Fruit fly (Drosophila melanogaster) whole organism, embryonic: ENCODE measurements around the gene gro.

ENCODE experiments used
- Ada2b ChIP-seq: fragments of 200-800 bp; sonication (Bioruptor generic); IDR thresholded peaks from 2 replicates; pipeline ENCODE4 v1.3.6; 2022; ENCODE audit warnings: missing biosample characterization, missing genetic modification characterization
- Asciz ChIP-seq: fragments of 200-800 bp; sonication (Bioruptor generic); optimal IDR thresholded peaks from 2 replicates; lab custom pipeline; 2017; ENCODE audit warnings: missing biosample characterization, mild to moderate bottlenecking, missing genetic modification characterization, missing genetic modification reagents
- CG10274 ChIP-seq: fragments of 200-800 bp; sonication (Bioruptor generic); optimal IDR thresholded peaks from 3 replicates; lab custom pipeline; 2017; ENCODE audit warnings: missing biosample characterization, mild to moderate bottlenecking, missing genetic modification characterization
- CG11723 ChIP-seq: fragments of 200-800 bp; sonication (Bioruptor generic); optimal IDR thresholded peaks from 2 replicates; lab custom pipeline; 2017; ENCODE audit warnings: missing biosample characterization, mild to moderate bottlenecking, missing genetic modification characterization
- CG12236 ChIP-seq: fragments of 200-800 bp; sonication (Bioruptor generic); optimal IDR thresholded peaks from 2 replicates; lab custom pipeline; 2016; ENCODE audit warnings: missing biosample characterization, missing genetic modification characterization
- CG12744 ChIP-seq: fragments of 200-800 bp; sonication (Bioruptor generic); optimal IDR thresholded peaks from 2 replicates; lab custom pipeline; 2016; ENCODE audit warnings: missing biosample characterization, missing genetic modification characterization
- CG13123 ChIP-seq: fragments of 200-800 bp; sonication (Bioruptor generic); optimal IDR thresholded peaks from 2 replicates; lab custom pipeline; 2016; ENCODE audit warnings: missing biosample characterization, missing genetic modification characterization
- CG13424 ChIP-seq: fragments of 200-800 bp; sonication (Bioruptor generic); optimal IDR thresholded peaks from 2 replicates; lab custom pipeline; 2019; ENCODE audit warnings: missing biosample characterization, mild to moderate bottlenecking, missing genetic modification characterization, moderate library complexity
- CG15011 ChIP-seq: fragments of 200-800 bp; sonication (Bioruptor generic); optimal IDR thresholded peaks from 3 replicates; lab custom pipeline; 2018; ENCODE audit warnings: missing biosample characterization, mild to moderate bottlenecking, missing genetic modification characterization
- CG15601 ChIP-seq: fragments of 200-800 bp; sonication (Bioruptor generic); optimal IDR thresholded peaks from 3 replicates; lab custom pipeline; 2019; ENCODE audit warnings: missing biosample characterization, mild to moderate bottlenecking, missing genetic modification characterization, moderate library complexity
- CG17328 ChIP-seq: fragments of 200-800 bp; sonication (Bioruptor generic); IDR thresholded peaks from 2 replicates; pipeline ENCODE4 v1.3.6; 2022; ENCODE audit warnings: missing biosample characterization, missing genetic modification characterization
- CG17912 ChIP-seq: fragments of 200-800 bp; sonication (Bioruptor generic); optimal IDR thresholded peaks from 2 replicates; lab custom pipeline; 2018; ENCODE audit warnings: missing biosample characterization, mild to moderate bottlenecking, missing genetic modification characterization
- CG18011 ChIP-seq: fragments of 200-800 bp; sonication (Bioruptor generic); optimal IDR thresholded peaks from 2 replicates; lab custom pipeline; 2017; ENCODE audit warnings: missing biosample characterization, missing genetic modification characterization, mild to moderate bottlenecking, moderate library complexity, missing genotype
- CG18764 ChIP-seq: fragments of 200-800 bp; sonication (Bioruptor generic); optimal IDR thresholded peaks from 3 replicates; lab custom pipeline; 2016; ENCODE audit warnings: missing biosample characterization, missing genetic modification characterization
- CG2202 ChIP-seq: fragments of 200-800 bp; sonication (Bioruptor generic); optimal IDR thresholded peaks from 2 replicates; lab custom pipeline; 2018; ENCODE audit warnings: missing biosample characterization, mild to moderate bottlenecking, missing genetic modification characterization
- CG30431 ChIP-seq: fragments of 200-800 bp; sonication (Bioruptor generic); optimal IDR thresholded peaks from 2 replicates; lab custom pipeline; 2017; ENCODE audit warnings: missing biosample characterization, missing genetic modification characterization
- CG3065 ChIP-seq: fragments of 200-800 bp; sonication (Bioruptor generic); optimal IDR thresholded peaks from 2 replicates; lab custom pipeline; 2016; ENCODE audit warnings: missing biosample characterization, missing genetic modification characterization
- CG31441 ChIP-seq: fragments of 200-800 bp; sonication (Bioruptor generic); IDR thresholded peaks from 2 replicates; pipeline ENCODE4 v1.3.6; 2022; ENCODE audit warnings: missing biosample characterization, missing genetic modification characterization
- CG6654 ChIP-seq: fragments of 200-800 bp; sonication (Bioruptor generic); optimal IDR thresholded peaks from 2 replicates; lab custom pipeline; 2017; ENCODE audit warnings: missing biosample characterization, mild to moderate bottlenecking, missing genetic modification characterization
- CG7963 ChIP-seq: fragments of 200-800 bp; sonication (Bioruptor generic); IDR thresholded peaks from 3 replicates; pipeline ENCODE4 v1.3.6; 2022; ENCODE audit warnings: missing biosample characterization, missing genetic modification characterization; ENCODE audit not compliant: partially characterized antibody
- CTCF ChIP-seq: fragments of 200-800 bp; sonication (Bioruptor generic); optimal IDR thresholded peaks from 2 replicates; lab custom pipeline; 2017; ENCODE audit warnings: missing biosample characterization, mild to moderate bottlenecking, missing genetic modification characterization, moderate library complexity
- CrebB ChIP-seq: fragments of 200-800 bp; sonication (Bioruptor generic); optimal IDR thresholded peaks from 3 replicates; lab custom pipeline; 2018; ENCODE audit warnings: missing biosample characterization, mild to moderate bottlenecking, missing genetic modification characterization
- Doc2 ChIP-seq: fragments of 200-800 bp; sonication (Bioruptor generic); IDR thresholded peaks from 2 replicates; pipeline ENCODE4 v1.3.6; 2022; ENCODE audit warnings: missing biosample characterization, missing genetic modification characterization
- E2f2 ChIP-seq: fragments of 200-800 bp; sonication (Bioruptor generic); IDR thresholded peaks from 2 replicates; pipeline ENCODE4 v1.3.6; 2022; ENCODE audit warnings: missing biosample characterization, missing genetic modification characterization
- Elba2 ChIP-seq: fragments of 200-800 bp; sonication (Bioruptor generic); optimal IDR thresholded peaks from 3 replicates; lab custom pipeline; 2016; ENCODE audit warnings: missing biosample characterization, missing genetic modification characterization
- Fer2 ChIP-seq: fragments of 200-800 bp; sonication (Bioruptor generic); optimal IDR thresholded peaks from 2 replicates; lab custom pipeline; 2018; ENCODE audit warnings: missing biosample characterization, mild to moderate bottlenecking, missing genetic modification characterization, moderate library complexity
- Fer3 ChIP-seq: fragments of 200-800 bp; sonication (Bioruptor generic); optimal IDR thresholded peaks from 2 replicates; lab custom pipeline; 2018; ENCODE audit warnings: missing biosample characterization, mild to moderate bottlenecking, missing genetic modification characterization, moderate library complexity
- HLHmδ ChIP-seq: fragments of 200-800 bp; sonication (Bioruptor generic); optimal IDR thresholded peaks from 2 replicates; lab custom pipeline; 2018; ENCODE audit warnings: missing biosample characterization, mild to moderate bottlenecking, missing genetic modification characterization, moderate library complexity
- MTF-1 ChIP-seq: fragments of 200-800 bp; sonication (Bioruptor generic); optimal IDR thresholded peaks from 2 replicates; lab custom pipeline; 2018; ENCODE audit warnings: missing biosample characterization, mild to moderate bottlenecking, missing genetic modification characterization, borderline replicate concordance
- Max ChIP-seq: fragments of 200-800 bp; sonication (Bioruptor generic); optimal IDR thresholded peaks from 2 replicates; lab custom pipeline; 2016; ENCODE audit warnings: missing biosample characterization, mild to moderate bottlenecking, missing genetic modification characterization
- NFAT ChIP-seq: fragments of 200-800 bp; sonication (Bioruptor generic); IDR thresholded peaks from 2 replicates; pipeline ENCODE4 v1.3.6; 2022; ENCODE audit warnings: missing biosample characterization, missing genetic modification characterization
- Pdp1 ChIP-seq, 2 experiments: fragments of 200-800 bp; sonication (Bioruptor generic); optimal IDR thresholded peaks; 3 replicates each; lab custom pipeline; 2016; ENCODE audit warnings: missing biosample characterization in 2 of 2, missing genetic modification characterization in 2 of 2, mild to moderate bottlenecking in 1 of 2, moderate library complexity in 1 of 2
- ab ChIP-seq: fragments of 200-800 bp; sonication (Bioruptor generic); optimal IDR thresholded peaks from 2 replicates; lab custom pipeline; 2016; ENCODE audit warnings: missing biosample characterization, missing genetic modification characterization
- btn ChIP-seq: fragments of 200-800 bp; sonication (Bioruptor generic); optimal IDR thresholded peaks from 2 replicates; lab custom pipeline; 2016; ENCODE audit warnings: missing biosample characterization, missing genetic modification characterization
- crp ChIP-seq, 2 experiments: fragments of 200-800 bp; sonication (Bioruptor generic); optimal IDR thresholded peaks; 2 replicates in 1 of 2; 3 replicates in 1 of 2; lab custom pipeline; 2017; ENCODE audit warnings: missing biosample characterization in 2 of 2, missing genetic modification characterization in 2 of 2, mild to moderate bottlenecking in 1 of 2, moderate library complexity in 1 of 2
- danr ChIP-seq: fragments of 200-800 bp; sonication (Bioruptor generic); IDR thresholded peaks from 2 replicates; pipeline ENCODE4 v1.3.6; 2022; ENCODE audit warnings: missing biosample characterization, missing genetic modification characterization
- disco-r ChIP-seq: fragments of 200-800 bp; sonication (Bioruptor generic); optimal IDR thresholded peaks from 2 replicates; lab custom pipeline; 2016; ENCODE audit warnings: missing biosample characterization, missing genetic modification characterization
- dysf ChIP-seq: fragments of 200-800 bp; sonication (Bioruptor generic); IDR thresholded peaks from 3 replicates; pipeline ENCODE4 v1.3.6; 2022; ENCODE audit warnings: missing biosample characterization, missing genetic modification characterization
- esg ChIP-seq: fragments of 200-800 bp; sonication (Bioruptor generic); conservative IDR thresholded peaks from 2 replicates; pipeline ENCODE4 v1.3.6; 2022; ENCODE audit warnings: missing biosample characterization, missing genetic modification characterization
- knrl ChIP-seq: fragments of 200-800 bp; sonication (Bioruptor generic); IDR thresholded peaks from 3 replicates; pipeline ENCODE4 v1.3.6; 2022; ENCODE audit warnings: missing biosample characterization, missing genetic modification characterization; ENCODE audit not compliant: partially characterized antibody
- lola ChIP-seq, 3 experiments: fragments of >200 bp in 2 of 3; fragments of 200-800 bp in 1 of 3; sonication (Bioruptor generic) in 1 of 3; optimal IDR thresholded peaks; 2 replicates each; lab custom pipeline; 2017 to 2019; ENCODE audit warnings: missing biosample characterization in 3 of 3, missing genetic modification characterization in 3 of 3, mild to moderate bottlenecking in 1 of 3, moderate library complexity in 1 of 3
- lov ChIP-seq, 2 experiments: fragments of 200-800 bp in 1 of 2; fragments of >200 bp in 1 of 2; sonication (Bioruptor generic) in 1 of 2; IDR thresholded peaks in 1 of 2; optimal IDR thresholded peaks in 1 of 2; 2 replicates in 1 of 2; 3 replicates in 1 of 2; pipeline versions ENCODE4 v1.3.6 to Lab custom; 2017 to 2022; ENCODE audit warnings: missing biosample characterization in 1 of 2, missing genetic modification characterization in 1 of 2
- nom ChIP-seq: fragments of 200-800 bp; sonication (Bioruptor generic); optimal IDR thresholded peaks from 2 replicates; lab custom pipeline; 2017; ENCODE audit warnings: missing biosample characterization, missing genetic modification characterization, mild to moderate bottlenecking, moderate library complexity, missing genetic modification reagents
- odd ChIP-seq: fragments of 200-800 bp; sonication (Bioruptor generic); optimal IDR thresholded peaks from 2 replicates; lab custom pipeline; 2017; ENCODE audit warnings: missing biosample characterization, mild to moderate bottlenecking, missing genetic modification characterization
- slou ChIP-seq: fragments of 200-800 bp; sonication (Bioruptor generic); optimal IDR thresholded peaks from 3 replicates; lab custom pipeline; 2016; ENCODE audit warnings: missing biosample characterization, missing genetic modification characterization
- tgo ChIP-seq: fragments of 200-800 bp; sonication (Bioruptor generic); IDR thresholded peaks from 3 replicates; pipeline ENCODE4 v1.3.6; 2022; ENCODE audit warnings: missing biosample characterization, missing genetic modification characterization
- toy ChIP-seq: fragments of 200-800 bp; sonication (Bioruptor generic); IDR thresholded peaks from 2 replicates; pipeline ENCODE4 v1.3.6; 2022; ENCODE audit warnings: missing biosample characterization, missing genetic modification characterization
- ttk ChIP-seq: fragments of 200-800 bp; sonication (Bioruptor generic); IDR thresholded peaks from 2 replicates; pipeline ENCODE4 v2.1.2; 2022; ENCODE audit warnings: missing biosample characterization, missing genetic modification characterization
- vvl ChIP-seq: fragments of 200-800 bp; sonication (Bioruptor generic); IDR thresholded peaks from 2 replicates; pipeline ENCODE4 v1.3.6; 2022; ENCODE audit warnings: missing biosample characterization, missing genetic modification characterization
- zen2 ChIP-seq: fragments of 200-800 bp; sonication (Bioruptor generic); IDR thresholded peaks from 3 replicates; pipeline ENCODE4 v1.3.6; 2022; ENCODE audit warnings: missing biosample characterization, missing genetic modification characterization; ENCODE audit not compliant: partially characterized antibody

Gene gro

DNA sequence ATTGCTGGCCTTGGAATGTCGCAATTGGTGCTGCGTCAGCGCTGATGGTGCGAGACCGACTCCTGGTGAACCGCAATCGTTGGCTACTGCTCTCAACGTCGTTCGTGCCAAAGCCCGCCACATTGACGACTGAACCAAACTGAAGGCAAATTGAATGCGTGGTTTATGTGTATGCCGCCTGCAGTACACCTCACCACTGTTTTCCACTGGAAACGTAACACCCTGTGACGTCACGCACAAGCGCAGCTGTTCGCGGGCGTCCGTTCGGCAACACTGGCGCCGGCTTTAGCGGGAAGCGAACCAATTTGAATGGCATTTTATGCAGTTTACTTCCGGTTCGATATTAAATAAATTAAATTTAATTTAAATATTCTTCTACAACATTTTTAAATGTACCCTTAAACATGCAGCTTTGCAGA is 13.7 kb downstream of the gro start, which contains the start of gene Cmpk (continued):
- no peak for TF ChIP-seq esg (GFP tag; lab: Robert Waterston, UW)
- no peak for TF ChIP-seq btn (GFP tag; lab: Kevin White, UChicago)
- TF ChIP-seq CG10274 (GFP tag; lab: Kevin White, UChicago) = peak; percentile 54
- TF ChIP-seq E2f2 (GFP tag; lab: Robert Waterston, UW) = peak; percentile 92
- TF ChIP-seq danr (GFP tag; lab: Robert Waterston, UW) = 0 out of 2 replicates have a peak, but pooled peaks have one; percentile 27
- TF ChIP-seq odd = peak; percentile 81
- no peak for TF ChIP-seq ab (GFP tag; lab: Kevin White, UChicago)
- peak in 1 of 2 experiments; percentile 94 for TF ChIP-seq Pdp1 (GFP tag; optimal IDR thresholded peaks at IDR 0.05; lab: Kevin White, UChicago)
- peak; percentile 89 for TF ChIP-seq CG17912 (GFP tag; lab: Kevin White, UChicago)
- TF ChIP-seq tgo = no peak; the same call in 2 of the 3 replicates
- TF ChIP-seq CG15601 = peak; percentile 97
- TF ChIP-seq CG3065 (GFP tag; lab: Kevin White, UChicago) = no peak
- TF ChIP-seq CG12236 = no peak
- TF ChIP-seq zen2 (GFP tag; lab: Robert Waterston, UW) = peak; percentile 42; the same call in 2 of the 3 replicates
- peak; percentile 65 for TF ChIP-seq CG17328 (GFP tag; lab: Robert Waterston, UW)
- TF ChIP-seq Fer3 = peak; percentile 75
- peak; percentile 57 for TF ChIP-seq CG18011 (GFP tag; lab: Kevin White, UChicago)
- TF ChIP-seq CG11723 (GFP tag; lab: Kevin White, UChicago) = peak; percentile 79
- peak; percentile 56 for TF ChIP-seq Max (GFP tag; lab: Kevin White, UChicago)
- TF ChIP-seq lov (optimal IDR thresholded peaks at IDR 0.05; lab: Kevin White, UChicago) = no peak
- no peak for TF ChIP-seq lov (GFP tag; IDR thresholded peaks at IDR 0.05; lab: Robert Waterston, UW)
- TF ChIP-seq ttk = no peak
- no peak for TF ChIP-seq CG12744 (GFP tag; lab: Kevin White, UChicago)
- TF ChIP-seq crp (GFP tag; optimal IDR thresholded peaks at IDR 0.05; lab: Kevin White, UChicago) = peak; percentile 18 to 89
- no peak for TF ChIP-seq CG7963
- peak; percentile 80 for TF ChIP-seq nom
- TF ChIP-seq toy (GFP tag; lab: Robert Waterston, UW) = 0 out of 2 replicates have a peak, but pooled peaks have one; percentile 15
- TF ChIP-seq MTF-1 = peak; percentile 86
- no peak for TF ChIP-seq Ada2b (GFP tag; lab: Robert Waterston, UW)
- TF ChIP-seq CG13424 (tag; lab: Kevin White, UChicago) = peak; percentile 38
- peak; percentile 12 for TF ChIP-seq CG18764 (GFP tag; lab: Kevin White, UChicago)
- TF ChIP-seq CG6654 (GFP tag; lab: Kevin White, UChicago) = peak; percentile 42
- no peak for TF ChIP-seq lola (GFP tag; optimal IDR thresholded peaks at IDR 0.05; lab: Kevin White, UChicago)
- TF ChIP-seq Asciz (GFP tag; lab: Kevin White, UChicago) = peak; percentile 68
- peak; percentile 80 for TF ChIP-seq CrebB (tag; lab: Kevin White, UChicago)
- TF ChIP-seq Elba2 (GFP tag; lab: Kevin White, UChicago) = no peak
- TF ChIP-seq Fer2 (tag; lab: Kevin White, UChicago) = peak; percentile 45
- TF ChIP-seq Doc2 (GFP tag; lab: Robert Waterston, UW) = no peak
- TF ChIP-seq knrl = 0 out of 3 replicates have a peak, but pooled peaks have one; percentile 32
- no peak for TF ChIP-seq slou
- TF ChIP-seq dysf (GFP tag; lab: Robert Waterston, UW) = peak; percentile 82
- TF ChIP-seq CG13123 (GFP tag; lab: Kevin White, UChicago) = peak; percentile 36
- TF ChIP-seq CTCF (GFP tag; lab: Kevin White, UChicago) = peak; percentile 55
- TF ChIP-seq CG2202 (tag; lab: Kevin White, UChicago) = peak; percentile 47
- no peak for TF ChIP-seq disco-r (GFP tag; lab: Kevin White, UChicago)
- peak; percentile 73; the same call in 1 of the 2 replicates for TF ChIP-seq NFAT (GFP tag; lab: Robert Waterston, UW)
- peak; percentile 64 for TF ChIP-seq CG30431 (GFP tag; lab: Kevin White, UChicago)
- peak; percentile 64 for TF ChIP-seq CG15011
- TF ChIP-seq vvl (GFP tag; lab: Robert Waterston, UW) = peak; percentile 76
- peak; percentile 91 for TF ChIP-seq HLHmδ (GFP tag; lab: Kevin White, UChicago)
- peak; percentile 68 for TF ChIP-seq CG31441 (GFP tag; lab: Robert Waterston, UW)
